Fruit fly (Drosophila melanogaster) whole organism, embryonic: ENCODE measurements around the gene ND-24.

Source experiments
- Abd-B ChIP-seq: fragments of 200-800 bp; sonication (Bioruptor generic); optimal IDR thresholded peaks from 2 replicates; lab custom pipeline; 2018; ENCODE audit warnings: missing biosample characterization, mild to moderate bottlenecking, missing genetic modification characterization, moderate library complexity
- BEAF-32 ChIP-seq: fragments of 200-800 bp; sonication (Bioruptor generic); optimal IDR thresholded peaks from 3 replicates; lab custom pipeline; 2017; ENCODE audit warnings: missing biosample characterization, missing genetic modification characterization, mild to moderate bottlenecking, moderate library complexity, missing genetic modification reagents
- CG13287 ChIP-seq: fragments of 200-800 bp; sonication (Bioruptor generic); IDR thresholded peaks from 2 replicates; pipeline ENCODE4 v1.3.6; 2022; ENCODE audit warnings: missing biosample characterization, missing genetic modification characterization; ENCODE audit not compliant: partially characterized antibody
- CG14710 ChIP-seq: fragments of 200-800 bp; sonication (Bioruptor generic); optimal IDR thresholded peaks from 3 replicates; lab custom pipeline; 2019; ENCODE audit warnings: missing biosample characterization, mild to moderate bottlenecking, missing genetic modification characterization, moderate library complexity
- CG1529 ChIP-seq: fragments of 200-800 bp; sonication (Bioruptor generic); optimal IDR thresholded peaks from 3 replicates; lab custom pipeline; 2018; ENCODE audit warnings: missing biosample characterization, missing genetic modification characterization
- CG2129 ChIP-seq: fragments of 200-800 bp; sonication (Bioruptor generic); IDR thresholded peaks from 2 replicates; pipeline ENCODE4 v1.3.6; 2022; ENCODE audit warnings: missing biosample characterization, missing genetic modification characterization; ENCODE audit not compliant: partially characterized antibody
- CG2712 ChIP-seq: fragments of 200-800 bp; optimal IDR thresholded peaks from 3 replicates; lab custom pipeline; 2019; ENCODE audit warnings: missing biosample characterization, mild to moderate bottlenecking, missing genetic modification characterization, moderate library complexity
- CG34224 ChIP-seq: fragments of 200-800 bp; sonication (Bioruptor generic); IDR thresholded peaks from 3 replicates; pipeline ENCODE4 v1.3.6; 2022; ENCODE audit warnings: missing biosample characterization, missing genetic modification characterization; ENCODE audit not compliant: partially characterized antibody
- CG4730 ChIP-seq: fragments of 200-800 bp; sonication (Bioruptor generic); IDR thresholded peaks from 2 replicates; pipeline ENCODE4 v1.3.6; 2022; ENCODE audit warnings: missing biosample characterization, missing genetic modification characterization
- CG6791 ChIP-seq: fragments of 200-800 bp; sonication (Bioruptor generic); IDR thresholded peaks from 3 replicates; pipeline ENCODE4 v1.3.6; 2022; ENCODE audit warnings: missing biosample characterization, missing genetic modification characterization; ENCODE audit not compliant: partially characterized antibody
- CG8478 ChIP-seq: fragments of >200 bp; optimal IDR thresholded peaks from 2 replicates; lab custom pipeline; 2018
- CG9727 ChIP-seq: fragments of 200-800 bp; sonication (Bioruptor generic); optimal IDR thresholded peaks from 3 replicates; lab custom pipeline; 2017; ENCODE audit warnings: missing biosample characterization, mild to moderate bottlenecking, missing genetic modification characterization
- CG9797 ChIP-seq: fragments of 200-800 bp; sonication (Bioruptor generic); optimal IDR thresholded peaks from 3 replicates; lab custom pipeline; 2018; ENCODE audit warnings: missing biosample characterization, mild to moderate bottlenecking, missing genetic modification characterization
- CkIIα-i1 ChIP-seq: fragments of 200-800 bp; sonication (Bioruptor generic); IDR thresholded peaks from 2 replicates; pipeline ENCODE4 v1.3.6; 2022; ENCODE audit warnings: missing biosample characterization, missing genetic modification characterization
- Dll ChIP-seq: fragments of 200-800 bp; sonication (Bioruptor generic); IDR thresholded peaks from 4 replicates; pipeline ENCODE4 v1.3.6; 2022; ENCODE audit warnings: missing biosample characterization, missing genetic modification characterization; ENCODE audit not compliant: partially characterized antibody
- Ets97D ChIP-seq: fragments of 200-800 bp; sonication (Bioruptor generic); optimal IDR thresholded peaks from 3 replicates; lab custom pipeline; 2016; ENCODE audit warnings: missing biosample characterization, missing genetic modification characterization
- H15 ChIP-seq: fragments of 200-800 bp; sonication (Bioruptor generic); IDR thresholded peaks from 3 replicates; pipeline ENCODE4 v1.3.6; 2022; ENCODE audit warnings: missing biosample characterization, missing genetic modification characterization
- H2.0 ChIP-seq: fragments of 200-800 bp; sonication (Bioruptor generic); IDR thresholded peaks from 2 replicates; pipeline ENCODE4 v1.3.6; 2022; ENCODE audit warnings: missing biosample characterization, missing genetic modification characterization
- HLH3B ChIP-seq: fragments of 200-800 bp; sonication (Bioruptor generic); IDR thresholded peaks from 2 replicates; pipeline ENCODE4 v1.3.6; 2022; ENCODE audit warnings: missing biosample characterization, missing genetic modification characterization
- HLH4C ChIP-seq: fragments of 200-800 bp; sonication (Bioruptor generic); IDR thresholded peaks from 3 replicates; pipeline ENCODE4 v1.3.6; 2022; ENCODE audit warnings: missing biosample characterization, missing genetic modification characterization; ENCODE audit not compliant: partially characterized antibody
- HLH54F ChIP-seq: fragments of 200-800 bp; sonication (Bioruptor generic); optimal IDR thresholded peaks from 3 replicates; lab custom pipeline; 2016; ENCODE audit warnings: missing biosample characterization, missing genetic modification characterization
- Mrtf ChIP-seq: fragments of 200-800 bp; sonication (Bioruptor generic); IDR thresholded peaks from 3 replicates; pipeline ENCODE4 v1.3.6; 2022; ENCODE audit warnings: missing biosample characterization, missing genetic modification characterization
- Nf-YC ChIP-seq: fragments of 200-800 bp; optimal IDR thresholded peaks from 3 replicates; lab custom pipeline; 2019; ENCODE audit warnings: missing biosample characterization, mild to moderate bottlenecking, missing genetic modification characterization, moderate library complexity
- Opbp ChIP-seq: fragments of 200-800 bp; sonication (Bioruptor generic); IDR thresholded peaks from 3 replicates; pipeline ENCODE4 v1.3.6; 2022; ENCODE audit warnings: missing biosample characterization, missing genetic modification characterization; ENCODE audit not compliant: partially characterized antibody
- Tbp ChIP-seq: fragments of >200 bp; optimal IDR thresholded peaks from 2 replicates; lab custom pipeline; 2018; ENCODE audit warnings: missing biosample characterization, missing genetic modification characterization
- Trl ChIP-seq, 3 experiments: fragments of >200 bp in 2 of 3; fragments of 200-800 bp in 1 of 3; sonication (Bioruptor generic) in 1 of 3; optimal IDR thresholded peaks; 2 replicates in 1 of 3; 3 replicates in 2 of 3; lab custom pipeline; 2016 to 2017; ENCODE audit warnings: missing biosample characterization in 1 of 3, missing genetic modification characterization in 1 of 3
- ac ChIP-seq: fragments of 200-800 bp; sonication (Bioruptor generic); optimal IDR thresholded peaks from 3 replicates; lab custom pipeline; 2017; ENCODE audit warnings: missing biosample characterization, mild to moderate bottlenecking, missing genetic modification characterization
- bsh ChIP-seq, 2 experiments: fragments of 200-800 bp; sonication (Bioruptor generic); optimal IDR thresholded peaks; 2 replicates each; lab custom pipeline; 2017 to 2018; ENCODE audit warnings: mild to moderate bottlenecking in 2 of 2, missing biosample characterization in 2 of 2, missing genetic modification characterization in 2 of 2, moderate library complexity in 1 of 2
- cad ChIP-seq: fragments of >200 bp; optimal IDR thresholded peaks from 2 replicates; lab custom pipeline; 2017; ENCODE audit warnings: missing biosample characterization, missing genetic modification characterization
- cg ChIP-seq: fragments of 200-800 bp; sonication (Bioruptor generic); optimal IDR thresholded peaks from 3 replicates; lab custom pipeline; 2019; ENCODE audit warnings: missing biosample characterization, mild to moderate bottlenecking, missing genetic modification characterization, moderate library complexity
- chinmo ChIP-seq: fragments of 200-800 bp; sonication (Bioruptor generic); IDR thresholded peaks from 4 replicates; pipeline ENCODE4 v1.3.6; 2022; ENCODE audit warnings: missing biosample characterization, missing genetic modification characterization; ENCODE audit not compliant: partially characterized antibody
- chn ChIP-seq: fragments of 200-800 bp; sonication (Bioruptor generic); optimal IDR thresholded peaks from 2 replicates; lab custom pipeline; 2016; ENCODE audit warnings: missing biosample characterization, missing genetic modification characterization
- ewg ChIP-seq: fragments of 200-800 bp; sonication (Bioruptor generic); optimal IDR thresholded peaks from 3 replicates; lab custom pipeline; 2017; ENCODE audit warnings: mild to moderate bottlenecking, missing biosample characterization, missing genetic modification reagents, missing genetic modification characterization
- fd64A ChIP-seq: fragments of 200-800 bp; sonication (Bioruptor generic); optimal IDR thresholded peaks from 3 replicates; lab custom pipeline; 2018; ENCODE audit warnings: missing biosample characterization, mild to moderate bottlenecking, missing genetic modification characterization
- ftz-f1 ChIP-seq: fragments of 200-800 bp; sonication (Bioruptor generic); optimal IDR thresholded peaks from 2 replicates; lab custom pipeline; 2016; ENCODE audit warnings: missing biosample characterization, missing genetic modification characterization
- gro ChIP-seq: fragments of 200-800 bp; sonication (Bioruptor generic); optimal IDR thresholded peaks from 2 replicates; lab custom pipeline; 2016; ENCODE audit warnings: missing biosample characterization, missing genetic modification characterization
- nerfin-1 ChIP-seq: fragments of 200-800 bp; sonication (Bioruptor generic); optimal IDR thresholded peaks from 3 replicates; lab custom pipeline; 2019; ENCODE audit warnings: missing biosample characterization, mild to moderate bottlenecking, missing genetic modification characterization, moderate library complexity
- nerfin-2 ChIP-seq: fragments of 200-800 bp; sonication (Bioruptor generic); IDR thresholded peaks from 2 replicates; pipeline ENCODE4 v1.3.6; 2022; ENCODE audit warnings: missing biosample characterization, missing genetic modification characterization; ENCODE audit not compliant: partially characterized antibody
- nmo ChIP-seq: fragments of 200-800 bp; sonication (Bioruptor generic); optimal IDR thresholded peaks from 2 replicates; lab custom pipeline; 2018; ENCODE audit warnings: missing biosample characterization, mild to moderate bottlenecking, missing genetic modification characterization, moderate library complexity
- nom ChIP-seq: fragments of 200-800 bp; sonication (Bioruptor generic); optimal IDR thresholded peaks from 2 replicates; lab custom pipeline; 2017; ENCODE audit warnings: missing biosample characterization, missing genetic modification characterization, mild to moderate bottlenecking, moderate library complexity, missing genetic modification reagents
- odd ChIP-seq: fragments of 200-800 bp; sonication (Bioruptor generic); optimal IDR thresholded peaks from 2 replicates; lab custom pipeline; 2017; ENCODE audit warnings: missing biosample characterization, mild to moderate bottlenecking, missing genetic modification characterization
- repo ChIP-seq: fragments of 200-800 bp; sonication (Bioruptor generic); optimal IDR thresholded peaks from 2 replicates; lab custom pipeline; 2016; ENCODE audit warnings: missing biosample characterization, missing genetic modification characterization
- slou ChIP-seq: fragments of 200-800 bp; sonication (Bioruptor generic); optimal IDR thresholded peaks from 3 replicates; lab custom pipeline; 2016; ENCODE audit warnings: missing biosample characterization, missing genetic modification characterization
- tio ChIP-seq: fragments of 200-800 bp; sonication (Bioruptor generic); optimal IDR thresholded peaks from 2 replicates; lab custom pipeline; 2017; ENCODE audit warnings: missing biosample characterization, missing genetic modification characterization, inconsistent platforms
- tup ChIP-seq: fragments of 200-800 bp; sonication (Bioruptor generic); optimal IDR thresholded peaks from 2 replicates; lab custom pipeline; 2016; ENCODE audit warnings: missing biosample characterization, mild to moderate bottlenecking, missing genetic modification characterization, moderate library complexity
- unc-4 ChIP-seq: fragments of 200-800 bp; sonication (Bioruptor generic); IDR thresholded peaks from 2 replicates; pipeline ENCODE4 v1.3.6; 2022; ENCODE audit warnings: missing biosample characterization, missing genetic modification characterization; ENCODE audit not compliant: partially characterized antibody
- vfl ChIP-seq: fragments of 200-800 bp; sonication (Bioruptor generic); optimal IDR thresholded peaks from 2 replicates; lab custom pipeline; 2016; ENCODE audit warnings: missing biosample characterization, missing genetic modification characterization
- z ChIP-seq: fragments of 200-800 bp; sonication (Bioruptor generic); IDR thresholded peaks from 3 replicates; pipeline ENCODE4 v1.3.6; 2022; ENCODE audit warnings: missing biosample characterization, missing genetic modification characterization

The ND-24 gene

DNA sequence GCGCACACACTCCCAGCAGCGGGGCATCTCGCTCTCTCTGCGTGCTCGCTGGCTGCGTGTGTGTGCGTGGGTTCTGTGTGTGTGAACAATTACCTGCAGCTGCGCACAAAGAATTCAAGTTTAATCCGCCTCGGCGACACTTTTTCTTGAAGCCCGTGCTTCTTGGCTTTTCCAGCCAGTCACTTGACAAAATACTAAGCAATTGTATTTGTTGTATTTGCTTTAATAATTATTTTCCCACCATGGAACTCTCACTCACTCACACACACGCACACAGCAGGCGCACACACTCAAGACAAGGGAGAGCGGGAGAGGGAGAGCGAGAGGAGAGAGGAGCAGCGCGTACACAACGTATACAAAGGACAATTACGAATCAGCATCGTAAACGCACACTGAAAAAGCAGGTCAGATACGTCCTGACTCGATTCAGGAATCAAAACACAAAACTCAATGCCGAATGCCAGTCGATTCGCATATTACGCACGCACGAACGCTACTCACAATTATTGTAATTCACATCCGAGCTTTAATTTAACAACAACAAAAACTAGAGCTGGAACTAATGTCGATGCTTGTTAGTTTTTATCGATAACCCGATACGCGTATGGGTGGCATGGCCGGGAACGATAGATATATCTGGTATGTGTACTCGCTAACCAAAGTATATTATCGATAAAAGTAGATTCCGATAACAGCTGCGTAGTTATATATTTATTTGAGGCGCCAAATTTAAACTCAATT, 20.3 kb downstream of the ND-24 start, which contains the start of gene RhoGAPp190:
RhoGAPp190 (minus strand) TSS at position 565 of the 741 bp plus-strand sequence.
- TF ChIP-seq fd64A (GFP tag; lab: Kevin White, UChicago) = no peak
- TF ChIP-seq ewg = peak; percentile 90
- peak; percentile 88 for TF ChIP-seq unc-4 (GFP tag; lab: Robert Waterston, UW)
- peak; percentile 3 for TF ChIP-seq vfl (GFP tag; lab: Kevin White, UChicago)
- peak; percentile 88 for TF ChIP-seq CG8478
- peak; percentile 97 for TF ChIP-seq cg (GFP tag; lab: Kevin White, UChicago)
- peak; percentile 48 for TF ChIP-seq CG14710 (tag; lab: Kevin White, UChicago)
- TF ChIP-seq gro (GFP tag; lab: Kevin White, UChicago) = no peak
- TF ChIP-seq H2.0 (GFP tag; lab: Robert Waterston, UW) = no peak
- no peak for TF ChIP-seq Mrtf (GFP tag; lab: Robert Waterston, UW)
- no peak for TF ChIP-seq tup (GFP tag; lab: Kevin White, UChicago)
- TF ChIP-seq nerfin-1 (tag; lab: Kevin White, UChicago) = no peak
- TF ChIP-seq HLH3B = 0 out of 2 replicates have a peak, but pooled peaks have one; percentile 13
- TF ChIP-seq cad = no peak
- peak; percentile 33 for TF ChIP-seq CG2712
- no peak for TF ChIP-seq Tbp (GFP tag; lab: Kevin White, UChicago)
- TF ChIP-seq Nf-YC = peak; percentile 28
- TF ChIP-seq H15 (GFP tag; lab: Robert Waterston, UW) = no peak
- TF ChIP-seq nmo (GFP tag; lab: Kevin White, UChicago) = peak; percentile 18
- peak; percentile 66 for TF ChIP-seq Ets97D
- TF ChIP-seq CG9797 = peak; percentile 45
- TF ChIP-seq Trl (optimal IDR thresholded peaks at IDR 0.05; lab: Kevin White, UChicago) = peak; percentile 90 to 92
- TF ChIP-seq Trl (GFP tag; optimal IDR thresholded peaks at IDR 0.05; lab: Kevin White, UChicago) = no peak
- no peak for TF ChIP-seq CG1529
- no peak for TF ChIP-seq HLH54F
- no peak for TF ChIP-seq CkIIα-i1 (GFP tag; lab: Robert Waterston, UW)
- peak; percentile 6; the same call in 1 of the 3 replicates for TF ChIP-seq z (GFP tag; lab: Robert Waterston, UW)
- TF ChIP-seq chinmo (GFP tag; lab: Robert Waterston, UW) = peak; percentile 93
- TF ChIP-seq slou (GFP tag; lab: Kevin White, UChicago) = no peak
- peak; percentile 49; the same call in 1 of the 2 replicates for TF ChIP-seq CG2129 (GFP tag; lab: Robert Waterston, UW)
- TF ChIP-seq BEAF-32 (GFP tag; lab: Kevin White, UChicago) = peak; percentile 82
- peak; percentile 98 for TF ChIP-seq HLH4C (GFP tag; lab: Robert Waterston, UW)
- no peak for TF ChIP-seq Abd-B (GFP tag; lab: Kevin White, UChicago)
- no peak for TF ChIP-seq ftz-f1 (GFP tag; lab: Kevin White, UChicago)
- TF ChIP-seq CG34224 (GFP tag; lab: Robert Waterston, UW) = peak; percentile 96
- peak; percentile 87 for TF ChIP-seq Dll (GFP tag; lab: Robert Waterston, UW)
- TF ChIP-seq CG13287 = peak; percentile 93
- peak; percentile 11 for TF ChIP-seq nom (GFP tag; lab: Kevin White, UChicago)
- no peak for TF ChIP-seq bsh (GFP tag; optimal IDR thresholded peaks at IDR 0.05; lab: Kevin White, UChicago)
- TF ChIP-seq repo (GFP tag; lab: Kevin White, UChicago) = no peak
- peak; percentile 99 for TF ChIP-seq nerfin-2 (GFP tag; lab: Robert Waterston, UW)
- peak; percentile 92 for TF ChIP-seq Opbp
- TF ChIP-seq CG9727 (GFP tag; lab: Kevin White, UChicago) = no peak
- TF ChIP-seq tio = no peak
- TF ChIP-seq CG6791 (GFP tag; lab: Robert Waterston, UW) = peak; percentile 97
- peak; percentile 10 for TF ChIP-seq odd
- TF ChIP-seq chn = no peak
- TF ChIP-seq CG4730 = no peak
- TF ChIP-seq ac (GFP tag; lab: Kevin White, UChicago) = no peak
